Worm (Caenorhabditis elegans) whole organism, L1 larva: Measurements from ENCODE around the gene sru-45.

Source experiments
- Y116A8C.19 ChIP-seq: sonication (generic microtip); optimal IDR thresholded peaks from 2 replicates; lab custom pipeline; 2016; ENCODE audit warnings: missing compliant biosample characterization, missing genetic modification characterization, borderline replicate concordance
- aha-1 ChIP-seq: fragments of 150-350 bp; optimal IDR thresholded peaks from 2 replicates; lab custom pipeline; 2014; ENCODE audit warnings: missing biosample characterization, missing genetic modification characterization
- ets-5 ChIP-seq: fragments of 200-800 bp; sonication (Bioruptor generic); IDR thresholded peaks from 2 replicates; pipeline ENCODE4 v1.3.6; 2022; ENCODE audit warnings: missing genetic modification characterization, missing compliant biosample characterization
- fos-1 ChIP-seq: fragments of 150-350 bp; optimal IDR thresholded peaks from 2 replicates; lab custom pipeline; 2014; ENCODE audit warnings: missing biosample characterization, missing genetic modification characterization
- jun-1 ChIP-seq: fragments of 150-350 bp; optimal IDR thresholded peaks from 2 replicates; lab custom pipeline; 2014; ENCODE audit warnings: missing biosample characterization, missing genetic modification reagents, missing genetic modification characterization
- nhr-237 ChIP-seq: fragments of 150-350 bp; optimal IDR thresholded peaks from 2 replicates; lab custom pipeline; 2014; ENCODE audit warnings: missing biosample characterization, missing genetic modification characterization
- nhr-76 ChIP-seq: sonication (generic microtip); optimal IDR thresholded peaks from 2 replicates; lab custom pipeline; 2017; ENCODE audit warnings: missing biosample characterization, missing genetic modification characterization
- skn-1 ChIP-seq: fragments of 150-350 bp; optimal IDR thresholded peaks from 2 replicates; lab custom pipeline; 2014; ENCODE audit warnings: missing biosample characterization, missing genetic modification characterization
- unc-86 ChIP-seq: sonication (generic microtip); optimal IDR thresholded peaks from 2 replicates; lab custom pipeline; 2016; ENCODE audit warnings: missing genetic modification characterization, missing compliant biosample characterization
- vab-15 ChIP-seq: sonication (generic microtip); optimal IDR thresholded peaks from 2 replicates; lab custom pipeline; 2017; ENCODE audit warnings: missing genotype, mild to moderate bottlenecking, missing genetic modification characterization, missing compliant biosample characterization

DNA sequence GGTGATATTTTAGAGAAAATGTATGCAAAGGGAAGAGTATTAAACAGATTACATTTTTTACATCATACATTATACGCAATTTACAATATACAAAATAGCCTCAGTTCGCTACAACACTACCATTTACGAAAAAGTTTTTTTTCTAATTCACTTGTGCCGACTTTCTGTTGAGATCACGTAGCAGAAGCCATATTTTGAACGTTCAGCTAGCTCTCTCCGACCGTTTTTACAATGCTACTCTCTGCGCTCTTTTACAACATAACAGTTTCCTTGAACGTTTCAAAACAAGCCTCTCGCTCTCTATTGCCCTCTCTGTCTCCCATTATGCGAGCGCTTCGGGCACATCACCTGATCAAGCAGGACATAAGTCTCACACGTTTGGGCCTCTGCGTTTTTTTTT, 37.4 kb downstream of the sru-45 start, which contains the start of gene T03E6.8:
- TF ChIP-seq jun-1 (tag; lab: Kevin White, UChicago) (no peak), unc-86 (tag; lab: Kevin White, UChicago) (no peak), skn-1 (no peak), vab-15 (no peak), ets-5 (GFP tag; lab: Robert Waterston, UW) (no peak), fos-1 (tag; lab: Kevin White, UChicago) (no peak), aha-1 (tag; lab: Kevin White, UChicago) (no peak), nhr-76 (no peak), Y116A8C.19 (tag; lab: Kevin White, UChicago) (no peak), nhr-237 (tag; lab: Kevin White, UChicago) (no peak)
